Worm (Caenorhabditis elegans) whole organism, early embryonic: ENCODE data around the gene R09H3.3.

Experiments
- B0310.2 ChIP-seq: sonication (generic microtip); optimal IDR thresholded peaks from 2 replicates; lab custom pipeline; 2016; ENCODE audit warnings: mild to moderate bottlenecking, missing genetic modification characterization, missing compliant biosample characterization
- F13C5.2 ChIP-seq: sonication (generic microtip); optimal IDR thresholded peaks from 2 replicates; lab custom pipeline; 2017; ENCODE audit warnings: mild to moderate bottlenecking, missing genetic modification characterization, inconsistent platforms, missing compliant biosample characterization
- aly-1 ChIP-seq: sonication (generic microtip); optimal IDR thresholded peaks from 2 replicates; lab custom pipeline; 2016; ENCODE audit warnings: missing genetic modification characterization, missing compliant biosample characterization
- ama-1 ChIP-seq: fragments of 150-350 bp; optimal IDR thresholded peaks from 2 replicates; lab custom pipeline; 2014
- ceh-13 ChIP-seq: fragments of 200-800 bp; sonication (Bioruptor generic); optimal IDR thresholded peaks from 2 replicates; lab custom pipeline; 2018; ENCODE audit warnings: mild to moderate bottlenecking, missing genetic modification characterization, missing compliant biosample characterization
- ceh-36 ChIP-seq: sonication (generic microtip); optimal IDR thresholded peaks from 2 replicates; lab custom pipeline; 2016; ENCODE audit warnings: missing genetic modification characterization, inconsistent platforms, missing compliant biosample characterization
- ets-7 ChIP-seq: sonication (generic microtip); optimal IDR thresholded peaks from 2 replicates; lab custom pipeline; 2016; ENCODE audit warnings: missing genotype, missing genetic modification characterization, missing compliant biosample characterization
- flt-1 ChIP-seq: fragments of 200-800 bp; sonication (Bioruptor generic); IDR thresholded peaks from 2 replicates; pipeline ENCODE4 v1.3.6; 2022; ENCODE audit warnings: missing genetic modification characterization, missing compliant biosample characterization
- hmbx-1 ChIP-seq: sonication (generic microtip); optimal IDR thresholded peaks from 2 replicates; lab custom pipeline; 2016; ENCODE audit warnings: mild to moderate bottlenecking, missing genetic modification characterization, missing compliant biosample characterization
- hmg-4 ChIP-seq: fragments of 200-800 bp; sonication (Bioruptor generic); optimal IDR thresholded peaks from 2 replicates; lab custom pipeline; 2018; ENCODE audit warnings: mild to moderate bottlenecking, missing genetic modification characterization, missing compliant biosample characterization
- hnd-1 ChIP-seq: sonication (generic microtip); optimal IDR thresholded peaks from 2 replicates; lab custom pipeline; 2016; ENCODE audit warnings: missing genetic modification characterization, missing compliant biosample characterization
- pes-1 ChIP-seq: fragments of 200-800 bp; sonication (Bioruptor generic); IDR thresholded peaks from 2 replicates; pipeline ENCODE4 v1.3.6; 2022; ENCODE audit warnings: missing genetic modification reagents, missing genetic modification characterization, missing compliant biosample characterization
- scrt-1 ChIP-seq: fragments of 200-800 bp; sonication (Bioruptor generic); IDR thresholded peaks from 2 replicates; pipeline ENCODE4 v1.3.6; 2022; ENCODE audit warnings: missing genetic modification characterization, missing compliant biosample characterization
- sea-1 ChIP-seq: fragments of 200-800 bp; sonication (Bioruptor generic); conservative IDR thresholded peaks from 2 replicates; pipeline ENCODE4 v1.3.6; 2022; ENCODE audit warnings: missing genetic modification characterization, missing compliant biosample characterization
- tbx-11 ChIP-seq: fragments of 200-800 bp; sonication (Bioruptor generic); IDR thresholded peaks from 2 replicates; pipeline ENCODE4 v1.3.6; 2022; ENCODE audit warnings: missing genetic modification characterization, missing compliant biosample characterization
- tbx-37 ChIP-seq: fragments of 200-800 bp; sonication (Bioruptor generic); conservative IDR thresholded peaks from 2 replicates; pipeline ENCODE4 v1.3.6; 2022; ENCODE audit warnings: missing genetic modification reagents, missing genetic modification characterization, missing compliant biosample characterization
- tra-4 ChIP-seq: sonication (generic microtip); optimal IDR thresholded peaks from 2 replicates; lab custom pipeline; 2017; ENCODE audit warnings: missing genetic modification characterization, missing compliant biosample characterization

R09H3.3 gene

DNA sequence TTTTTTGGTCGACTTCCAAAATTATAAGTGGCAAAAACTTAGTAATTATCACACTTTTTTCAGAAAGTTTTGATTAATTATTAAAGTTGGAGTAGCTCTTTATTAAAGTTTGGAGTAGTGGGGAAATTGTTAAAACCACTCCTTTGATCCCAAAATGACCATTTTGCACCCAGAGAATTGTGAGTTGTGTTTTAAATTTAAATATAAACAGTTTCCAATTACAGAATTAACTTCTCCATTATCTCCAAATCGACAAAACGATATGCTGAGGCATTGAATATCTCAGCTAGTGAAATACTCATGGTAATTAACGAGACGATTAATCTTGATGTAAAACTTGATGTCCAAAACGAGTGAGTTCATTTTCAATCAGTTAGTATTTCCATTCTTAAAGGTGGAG is 40.8 kb downstream of the R09H3.3 start, which contains the start of gene fbxb-58:
fbxb-58 (plus strand) TSS at position 301 of the 400 bp plus-strand sequence.
- no peak for TF ChIP-seq ceh-36
- no peak for TF ChIP-seq pes-1 (GFP tag; lab: Robert Waterston, UW)
- no peak for TF ChIP-seq aly-1 (tag; lab: Kevin White, UChicago)
- TF ChIP-seq scrt-1, result no peak
- TF ChIP-seq flt-1 (GFP tag; lab: Robert Waterston, UW), result no peak
- no peak for TF ChIP-seq B0310.2 (tag; lab: Kevin White, UChicago)
- no peak for TF ChIP-seq ama-1 (lab: Kevin White, UChicago)
- no peak for TF ChIP-seq ceh-13
- no peak for TF ChIP-seq hnd-1 (tag; lab: Kevin White, UChicago)
- no peak for TF ChIP-seq F13C5.2 (tag; lab: Kevin White, UChicago)
- TF ChIP-seq sea-1 (GFP tag; lab: Robert Waterston, UW), result no peak
- no peak for TF ChIP-seq hmg-4 (GFP tag; lab: Kevin White, UChicago)
- no peak for TF ChIP-seq tra-4 (tag; lab: Kevin White, UChicago)
- no peak for TF ChIP-seq tbx-11 (GFP tag; lab: Robert Waterston, UW)

DNA sequence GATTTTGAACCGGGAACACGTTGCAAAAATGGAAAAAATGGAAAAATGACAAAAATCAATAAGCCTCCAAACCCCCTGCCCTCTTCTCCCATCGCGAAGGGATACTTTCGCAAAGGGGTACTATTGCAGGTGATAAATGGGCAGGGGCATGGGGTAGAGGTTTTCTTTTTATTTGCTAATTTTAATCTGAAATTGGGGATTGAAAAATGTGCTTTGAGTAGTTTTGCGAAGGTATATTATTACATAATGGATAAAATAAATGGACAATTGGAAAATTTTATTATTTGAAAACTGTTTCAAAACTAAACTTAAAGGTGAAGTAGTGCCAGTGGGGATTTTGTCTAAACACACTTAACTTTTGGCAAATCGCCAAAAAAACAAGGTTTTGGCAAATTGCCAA is 41.6 kb downstream of the R09H3.3 start:
- TF ChIP-seq scrt-1 (peak; percentile 67; the same call in 1 of the 2 replicates), hmg-4 (GFP tag; lab: Kevin White, UChicago) (peak; percentile 80), ama-1 (lab: Kevin White, UChicago) (no peak), flt-1 (GFP tag; lab: Robert Waterston, UW) (peak; percentile 48), tbx-11 (GFP tag; lab: Robert Waterston, UW) (0 out of 2 replicates have a peak, but pooled peaks have one; percentile 46), tbx-37 (peak; percentile 53), tra-4 (tag; lab: Kevin White, UChicago) (no peak), hmbx-1 (tag; lab: Kevin White, UChicago) (no peak), sea-1 (GFP tag; lab: Robert Waterston, UW) (0 out of 2 replicates have a peak, but pooled peaks have one; percentile 42), F13C5.2 (tag; lab: Kevin White, UChicago) (peak; percentile 77), hnd-1 (tag; lab: Kevin White, UChicago) (peak; percentile 11), ceh-13 (no peak), aly-1 (tag; lab: Kevin White, UChicago) (no peak), pes-1 (GFP tag; lab: Robert Waterston, UW) (peak; percentile 71), B0310.2 (tag; lab: Kevin White, UChicago) (no peak), ets-7 (tag; lab: Kevin White, UChicago) (no peak), ceh-36 (no peak)

DNA sequence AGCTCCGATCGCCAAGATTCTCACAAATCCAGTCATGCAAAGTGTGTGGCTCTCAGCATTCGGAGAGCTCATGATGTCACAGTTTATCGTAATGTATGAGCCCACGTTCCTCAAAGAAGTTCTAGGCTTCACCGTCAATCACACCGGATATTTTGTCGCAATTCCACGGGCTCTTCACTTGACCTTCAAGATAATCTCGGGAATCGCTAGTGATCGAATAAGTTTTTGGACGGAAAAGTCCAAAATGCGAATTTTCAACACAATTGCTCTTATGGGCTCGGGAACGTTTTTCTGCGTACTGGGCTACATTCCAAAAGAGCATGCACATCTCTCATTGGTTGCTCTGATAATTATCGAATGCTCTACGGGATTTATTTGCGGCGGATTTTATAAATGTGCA is 45.6 kb downstream of the R09H3.3 start:
- no peak for TF ChIP-seq hnd-1 (tag; lab: Kevin White, UChicago)
- no peak for TF ChIP-seq B0310.2 (tag; lab: Kevin White, UChicago)
- no peak for TF ChIP-seq hmg-4 (GFP tag; lab: Kevin White, UChicago)
- TF ChIP-seq scrt-1, result no peak
- TF ChIP-seq ceh-36, result no peak
- no peak for TF ChIP-seq ama-1 (lab: Kevin White, UChicago)
- no peak for TF ChIP-seq tra-4 (tag; lab: Kevin White, UChicago)
- no peak for TF ChIP-seq ets-7 (tag; lab: Kevin White, UChicago)
- TF ChIP-seq tbx-37, result no peak
- no peak for TF ChIP-seq hmbx-1 (tag; lab: Kevin White, UChicago)

DNA sequence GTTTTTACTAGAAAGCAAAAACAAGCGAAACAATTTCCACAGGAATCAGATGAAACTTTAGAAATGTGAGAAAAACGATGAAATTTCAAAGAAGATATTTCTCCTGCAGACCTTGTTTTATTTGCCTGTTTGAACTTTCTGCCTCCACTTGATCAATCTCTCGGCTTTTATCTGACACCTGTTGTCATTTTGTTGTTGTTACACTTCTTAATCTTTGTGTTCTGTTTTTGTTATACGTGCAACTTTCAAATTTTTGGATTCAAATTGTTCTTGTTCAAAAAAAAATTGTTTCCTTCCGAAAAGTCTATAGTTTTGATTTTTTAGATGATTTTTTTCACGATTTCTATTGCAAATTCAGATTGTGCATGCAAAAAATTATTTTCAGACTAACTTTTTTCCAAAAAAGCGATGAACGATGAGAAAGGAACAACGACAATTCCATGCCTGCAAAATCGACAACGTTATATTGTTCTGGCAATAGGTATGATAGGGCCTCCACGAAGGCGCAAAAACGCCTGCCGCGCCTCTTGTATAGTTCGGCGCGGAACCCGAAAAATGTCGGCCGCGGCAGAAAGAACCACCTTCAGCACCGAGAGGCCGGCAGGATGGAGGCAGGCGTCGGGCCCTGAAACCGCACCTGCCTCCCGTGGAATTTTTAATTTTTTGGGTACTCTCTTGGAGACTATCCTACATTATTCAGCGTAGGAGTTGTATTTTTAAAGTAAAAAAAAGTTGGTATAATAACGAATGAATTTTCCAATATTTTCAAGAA is 47.8 kb downstream of the R09H3.3 start, which contains the start of gene H11E01.2:
H11E01.2 (plus strand) TSS at position 380 of the 772 bp plus-strand sequence.
- no peak for TF ChIP-seq scrt-1
- TF ChIP-seq aly-1 (tag; lab: Kevin White, UChicago), result no peak
- no peak for TF ChIP-seq ama-1 (lab: Kevin White, UChicago)
- TF ChIP-seq ets-7 (tag; lab: Kevin White, UChicago), result no peak
- TF ChIP-seq ceh-13, result no peak
- no peak for TF ChIP-seq hmbx-1 (tag; lab: Kevin White, UChicago)
- TF ChIP-seq sea-1 (GFP tag; lab: Robert Waterston, UW), result no peak
- TF ChIP-seq tra-4 (tag; lab: Kevin White, UChicago), result no peak
- TF ChIP-seq hnd-1 (tag; lab: Kevin White, UChicago), result no peak
- TF ChIP-seq flt-1 (GFP tag; lab: Robert Waterston, UW), result no peak
- TF ChIP-seq hmg-4 (GFP tag; lab: Kevin White, UChicago), result no peak
- no peak for TF ChIP-seq ceh-36
- TF ChIP-seq tbx-11 (GFP tag; lab: Robert Waterston, UW), result no peak
- no peak for TF ChIP-seq F13C5.2 (tag; lab: Kevin White, UChicago)
- TF ChIP-seq tbx-37, result no peak
- TF ChIP-seq pes-1 (GFP tag; lab: Robert Waterston, UW), result no peak
- no peak for TF ChIP-seq B0310.2 (tag; lab: Kevin White, UChicago)
